Worm (Caenorhabditis elegans) whole organism, L3 larva: ENCODE measurements around the gene Y62H9A.7.

ENCODE experiments used
- egl-5 ChIP-seq: fragments of 150-350 bp; optimal IDR thresholded peaks from 2 replicates; lab custom pipeline; 2017; ENCODE audit warnings: missing biosample characterization, missing genetic modification reagents, missing genetic modification characterization, inconsistent platforms
- elt-3 ChIP-seq, 3 experiments: fragments of 150-350 bp in 1 of 3; sonication (generic microtip) in 2 of 3; optimal IDR thresholded peaks; 2 replicates in 2 of 3; 4 replicates in 1 of 3; lab custom pipeline; 2014 to 2017; ENCODE audit warnings: missing biosample characterization in 3 of 3, missing genetic modification characterization in 3 of 3
- fkh-10 ChIP-seq: sonication (generic microtip); optimal IDR thresholded peaks from 2 replicates; lab custom pipeline; 2017; ENCODE audit warnings: missing biosample characterization, missing genetic modification reagents, missing genetic modification characterization
- lin-39 ChIP-seq: fragments of 150-350 bp; optimal IDR thresholded peaks from 2 replicates; lab custom pipeline; 2018; ENCODE audit warnings: missing biosample characterization, missing genetic modification reagents, missing genetic modification characterization
- nhr-25 ChIP-seq: sonication (generic microtip); optimal IDR thresholded peaks from 2 replicates; lab custom pipeline; 2017; ENCODE audit warnings: missing biosample characterization, missing genetic modification characterization
- nhr-28 ChIP-seq: fragments of 150-350 bp; optimal IDR thresholded peaks from 2 replicates; lab custom pipeline; 2014; ENCODE audit warnings: missing biosample characterization, missing genetic modification characterization
- nhr-76 ChIP-seq: fragments of 150-350 bp; sonication (generic microtip); optimal IDR thresholded peaks from 5 replicates; lab custom pipeline; 2014; ENCODE audit warnings: missing biosample characterization, missing genetic modification characterization
- unc-62 ChIP-seq: fragments of 150-350 bp; sonication (generic microtip); optimal IDR thresholded peaks from 4 replicates; lab custom pipeline; 2014; ENCODE audit warnings: missing biosample characterization, missing genetic modification reagents, missing genetic modification characterization

- TF ChIP-seq elt-3 (tag; optimal IDR thresholded peaks at IDR 0.05; lab: Kevin White, UChicago) (no peak), unc-62 (GFP tag; lab: Kevin White, UChicago) (no peak), nhr-76 (tag; lab: Kevin White, UChicago) (no peak), nhr-25 (no peak), lin-39 (tag; lab: Kevin White, UChicago) (no peak), egl-5 (tag; lab: Kevin White, UChicago) (no peak), nhr-28 (tag; lab: Kevin White, UChicago) (no peak), fkh-10 (GFP tag; lab: Kevin White, UChicago) (no peak)
These were observed 7.4 kb downstream of the Y62H9A.7 start, which contains the start of gene Y62H9A.2 for ce11 chrX:11878109-11878508.
